Fruit fly (Drosophila melanogaster): ENCODE data around the gene CG42613.

Gene CG42613

dm6 chr3R:18995556-18996272 is 66.7 kb downstream of the CG42613 start (continued):
- TF ChIP-seq bcd (GFP tag; optimal IDR thresholded peaks at IDR 0.05): peak; percentile 74
- TF ChIP-seq CG31388 (GFP tag; optimal IDR thresholded peaks at IDR 0.05): peak; percentile 56
- peak; percentile 61 for TF ChIP-seq ssp (GFP tag; IDR thresholded peaks at IDR 0.05)
- peak; percentile 54; the same call in 1 of the 2 replicates for TF ChIP-seq CG11696 (GFP tag; IDR thresholded peaks at IDR 0.05)
- TF ChIP-seq D19A (tag; optimal IDR thresholded peaks at IDR 0.05): peak; percentile 77
- no peak for TF ChIP-seq Dref (GFP tag; IDR thresholded peaks at IDR 0.05)
- no peak for TF ChIP-seq Hmr (GFP tag; optimal IDR thresholded peaks at IDR 0.05)
- TF ChIP-seq ftz-f1 (GFP tag; optimal IDR thresholded peaks at IDR 0.05): no peak
- TF ChIP-seq Myb (GFP tag; optimal IDR thresholded peaks at IDR 0.05): no peak
- peak; percentile 74 for TF ChIP-seq gsb-n (tag; optimal IDR thresholded peaks at IDR 0.05)
- peak; percentile 49; the same call in 1 of the 2 replicates for TF ChIP-seq dan (GFP tag; IDR thresholded peaks at IDR 0.05)
- peak; percentile 67 for TF ChIP-seq sob (GFP tag; IDR thresholded peaks at IDR 0.05)
- peak; percentile 85 for TF ChIP-seq CG4820 (GFP tag; optimal IDR thresholded peaks at IDR 0.05)
- peak; percentile 23 for TF ChIP-seq CG2120 (GFP tag; optimal IDR thresholded peaks at IDR 0.05)
- peak; percentile 57 for TF ChIP-seq CG2202 (tag; optimal IDR thresholded peaks at IDR 0.05)
- TF ChIP-seq wor (GFP tag; IDR thresholded peaks at IDR 0.05): peak; percentile 79
- TF ChIP-seq yki (optimal IDR thresholded peaks at IDR 0.05): no peak
- TF ChIP-seq ems (GFP tag; optimal IDR thresholded peaks at IDR 0.05): peak; percentile 50
- TF ChIP-seq HHEX (GFP tag; optimal IDR thresholded peaks at IDR 0.05): peak; percentile 70
- TF ChIP-seq aop (GFP tag; IDR thresholded peaks at IDR 0.05): no peak
- TF ChIP-seq insv (GFP tag; optimal IDR thresholded peaks at IDR 0.05): no peak
- TF ChIP-seq E2f1 (GFP tag; IDR thresholded peaks at IDR 0.05): peak; percentile 68
- peak; percentile 81 for TF ChIP-seq dimm (GFP tag; IDR thresholded peaks at IDR 0.05)
- TF ChIP-seq Sox100B (GFP tag; optimal IDR thresholded peaks at IDR 0.05): peak; percentile 80
- no peak for TF ChIP-seq NC2α (GFP tag; optimal IDR thresholded peaks at IDR 0.05)
- TF ChIP-seq sens-2 (GFP tag; IDR thresholded peaks at IDR 0.05): peak; percentile 86
- no peak for TF ChIP-seq Trl (optimal IDR thresholded peaks at IDR 0.05)
- peak; percentile 53 for TF ChIP-seq Trl (GFP tag; optimal IDR thresholded peaks at IDR 0.05)
- TF ChIP-seq Mrtf (GFP tag; IDR thresholded peaks at IDR 0.05): peak; percentile 55; the same call in 1 of the 3 replicates
- TF ChIP-seq CG1832 (GFP tag; optimal IDR thresholded peaks at IDR 0.05): no peak
- peak; percentile 42 for TF ChIP-seq scrt (GFP tag; optimal IDR thresholded peaks at IDR 0.05)
- TF ChIP-seq h (optimal IDR thresholded peaks at IDR 0.05): no peak
- no peak for TF ChIP-seq hb (GFP tag; IDR thresholded peaks at IDR 0.05; ENCODE audit: partially characterized antibody)
- peak; percentile 12 for TF ChIP-seq CG7271 (tag; optimal IDR thresholded peaks at IDR 0.05)
- peak; percentile 24 for TF ChIP-seq CG1792 (GFP tag; optimal IDR thresholded peaks at IDR 0.05)
- no peak for TF ChIP-seq CG30020 (tag; optimal IDR thresholded peaks at IDR 0.05)
- TF ChIP-seq HLH54F (GFP tag; optimal IDR thresholded peaks at IDR 0.05): peak; percentile 1
- no peak for TF ChIP-seq HmgD (GFP tag; optimal IDR thresholded peaks at IDR 0.05)
- TF ChIP-seq Ptx1 (GFP tag; IDR thresholded peaks at IDR 0.05): peak; percentile 82
- no peak for TF ChIP-seq gfzf (GFP tag; optimal IDR thresholded peaks at IDR 0.05)
- TF ChIP-seq Side (GFP tag; optimal IDR thresholded peaks at IDR 0.05): peak; percentile 28
- TF ChIP-seq hkb (optimal IDR thresholded peaks at IDR 0.05): no peak
- TF ChIP-seq hkb (GFP tag; IDR thresholded peaks at IDR 0.05): peak; percentile 89
- TF ChIP-seq CG17612 (GFP tag; IDR thresholded peaks at IDR 0.05): 0 out of 2 replicates have a peak, but pooled peaks have one; percentile 27
- TF ChIP-seq Ravus (GFP tag; IDR thresholded peaks at IDR 0.05): peak; percentile 49
- peak; percentile 82 for TF ChIP-seq CG4424 (GFP tag; optimal IDR thresholded peaks at IDR 0.05)
- TF ChIP-seq CG12744 (GFP tag; optimal IDR thresholded peaks at IDR 0.05): no peak
- TF ChIP-seq gcm2 (GFP tag; optimal IDR thresholded peaks at IDR 0.05): peak; percentile 20
- peak; percentile 42 for TF ChIP-seq pb (GFP tag; optimal IDR thresholded peaks at IDR 0.05)
- TF ChIP-seq CG43689 (GFP tag; IDR thresholded peaks at IDR 0.05): peak; percentile 56
- no peak for TF ChIP-seq usp (GFP tag; optimal IDR thresholded peaks at IDR 0.05)
- TF ChIP-seq CG10209 (GFP tag; optimal IDR thresholded peaks at IDR 0.05): peak; percentile 71
- TF ChIP-seq org-1 (GFP tag; optimal IDR thresholded peaks at IDR 0.05): peak; percentile 50
